Fruit fly (Drosophila melanogaster): ENCODE measurements around the gene CG17328.

CG17328 gene

dm6 chr2L:16350160-16350633 lies 50.5 kb downstream of the CG17328 start (continued):
- 0 out of 2 replicates have a peak, but pooled peaks have one; percentile 16 for TF ChIP-seq toy (GFP tag; IDR thresholded peaks at IDR 0.05)
- peak; percentile 15 for TF ChIP-seq CG6254 (GFP tag; optimal IDR thresholded peaks at IDR 0.05)
- no peak for TF ChIP-seq CG13894 (tag; optimal IDR thresholded peaks at IDR 0.05)
- TF ChIP-seq zf30C (GFP tag; optimal IDR thresholded peaks at IDR 0.05), result peak; percentile 14
- peak; percentile 70 for TF ChIP-seq CG17829 (tag; optimal IDR thresholded peaks at IDR 0.05)
- peak; percentile 53 for TF ChIP-seq sens (GFP tag)
- no peak for TF ChIP-seq CG8388 (GFP tag; optimal IDR thresholded peaks at IDR 0.05)
- TF ChIP-seq CG12071 (GFP tag; optimal IDR thresholded peaks at IDR 0.05), result no peak
- TF ChIP-seq Blimp-1 (GFP tag; optimal IDR thresholded peaks at IDR 0.05), result no peak
- TF ChIP-seq CG14050 (GFP tag; IDR thresholded peaks at IDR 0.05), result peak; percentile 68
- no peak for TF ChIP-seq CG10462 (GFP tag; optimal IDR thresholded peaks at IDR 0.05)
- TF ChIP-seq Camta (GFP tag; optimal IDR thresholded peaks at IDR 0.05), result peak; percentile 8
- peak; percentile 79 for TF ChIP-seq Hmr (GFP tag; optimal IDR thresholded peaks at IDR 0.05)
- no peak for TF ChIP-seq btn (GFP tag; optimal IDR thresholded peaks at IDR 0.05)
- peak; percentile 63 for TF ChIP-seq Dek (tag; optimal IDR thresholded peaks at IDR 0.05)
- TF ChIP-seq CG3847 (GFP tag; IDR thresholded peaks at IDR 0.05), result peak; percentile 90
- TF ChIP-seq slbo (GFP tag; IDR thresholded peaks at IDR 0.05), result peak; percentile 91
- TF ChIP-seq bowl (GFP tag; IDR thresholded peaks at IDR 0.05), result peak; percentile 60; the same call in 1 of the 2 replicates
- no peak for TF ChIP-seq CG2202 (tag; optimal IDR thresholded peaks at IDR 0.05)
- peak; percentile 54 for TF ChIP-seq CG16815 (GFP tag; optimal IDR thresholded peaks at IDR 0.05)
- TF ChIP-seq Myb (GFP tag; optimal IDR thresholded peaks at IDR 0.05), result peak; percentile 65
- peak; percentile 85 for TF ChIP-seq NFAT (GFP tag; IDR thresholded peaks at IDR 0.05)
- TF ChIP-seq CTCF (GFP tag; optimal IDR thresholded peaks at IDR 0.05), result peak; percentile 89
- peak; percentile 95 for TF ChIP-seq vvl (GFP tag; IDR thresholded peaks at IDR 0.05)
- TF ChIP-seq emc (GFP tag; optimal IDR thresholded peaks at IDR 0.05), result no peak
- peak; percentile 3 for TF ChIP-seq CrebB (tag; optimal IDR thresholded peaks at IDR 0.05)
- TF ChIP-seq CG15514 (GFP tag; optimal IDR thresholded peaks at IDR 0.05), result peak; percentile 60
- peak; percentile 47 for TF ChIP-seq zen (tag; optimal IDR thresholded peaks at IDR 0.05)
- no peak for TF ChIP-seq Nf-YC (tag; optimal IDR thresholded peaks at IDR 0.05)
- peak; percentile 80 for TF ChIP-seq HLH3B (GFP tag; IDR thresholded peaks at IDR 0.05)
- no peak for TF ChIP-seq ATbp (GFP tag; optimal IDR thresholded peaks at IDR 0.05)
- TF ChIP-seq CG3838 (GFP tag; optimal IDR thresholded peaks at IDR 0.05), result no peak
- no peak for TF ChIP-seq dan (GFP tag; IDR thresholded peaks at IDR 0.05)
- TF ChIP-seq CG9437 (GFP tag; optimal IDR thresholded peaks at IDR 0.05), result peak; percentile 48
- TF ChIP-seq eyg (GFP tag; optimal IDR thresholded peaks at IDR 0.05), result peak; percentile 41
- TF ChIP-seq her (GFP tag; optimal IDR thresholded peaks at IDR 0.05), result peak; percentile 49
- TF ChIP-seq crol (GFP tag; IDR thresholded peaks at IDR 0.05), result peak; percentile 27; the same call in 1 of the 2 replicates
- TF ChIP-seq unc-4 (GFP tag; IDR thresholded peaks at IDR 0.05; ENCODE audit: partially characterized antibody), result peak; percentile 58; the same call in 1 of the 2 replicates
- no peak for TF ChIP-seq CG14860 (GFP tag; IDR thresholded peaks at IDR 0.05; ENCODE audit: partially characterized antibody)
- peak; percentile 45; the same call in 1 of the 2 replicates for TF ChIP-seq stc (GFP tag; IDR thresholded peaks at IDR 0.05)
- TF ChIP-seq Hr39 (optimal IDR thresholded peaks at IDR 0.05), result no peak
- peak; percentile 54 for TF ChIP-seq Hsf (GFP tag; optimal IDR thresholded peaks at IDR 0.05)
- TF ChIP-seq CG7987 (GFP tag; optimal IDR thresholded peaks at IDR 0.05), result no peak
- peak; percentile 76; the same call in 2 of the 3 replicates for TF ChIP-seq zfh1 (GFP tag; IDR thresholded peaks at IDR 0.05)
- peak; percentile 12 for TF ChIP-seq MTF-1 (GFP tag; optimal IDR thresholded peaks at IDR 0.05; ENCODE audit: borderline replicate concordance)
- peak; percentile 72 for TF ChIP-seq CG10366 (GFP tag; IDR thresholded peaks at IDR 0.05)
- TF ChIP-seq Ptx1 (GFP tag; IDR thresholded peaks at IDR 0.05), result peak; percentile 86
- TF ChIP-seq CG32532 (GFP tag; IDR thresholded peaks at IDR 0.05), result peak; percentile 74
- peak; percentile 14 for TF ChIP-seq CG11398 (GFP tag; optimal IDR thresholded peaks at IDR 0.05)
- TF ChIP-seq HmgZ (tag; optimal IDR thresholded peaks at IDR 0.05), result peak; percentile 73
- TF ChIP-seq ttk (GFP tag; IDR thresholded peaks at IDR 0.05), result peak; percentile 38; the same call in 1 of the 2 replicates
- peak; percentile 67 for TF ChIP-seq Chrac-16 (GFP tag; optimal IDR thresholded peaks at IDR 0.05)

Measured in whole organism, embryonic.